Worm (Caenorhabditis elegans) whole organism, L1 larva: ENCODE results near the gene nspb-5.

Experiments
- C04F5.9 ChIP-seq: sonication (generic microtip); optimal IDR thresholded peaks from 2 replicates; lab custom pipeline; 2016; ENCODE audit warnings: missing genetic modification characterization, missing compliant biosample characterization
- C34B4.2 ChIP-seq: sonication (generic microtip); optimal IDR thresholded peaks from 2 replicates; lab custom pipeline; 2017; ENCODE audit warnings: mild to moderate bottlenecking, missing genetic modification characterization, missing compliant biosample characterization
- aha-1 ChIP-seq: fragments of 150-350 bp; optimal IDR thresholded peaks from 2 replicates; lab custom pipeline; 2014; ENCODE audit warnings: missing biosample characterization, missing genetic modification characterization
- alr-1 ChIP-seq: fragments of 200-800 bp; sonication (Bioruptor generic); optimal IDR thresholded peaks from 2 replicates; lab custom pipeline; 2018; ENCODE audit warnings: borderline replicate concordance, mild to moderate bottlenecking, missing genetic modification characterization, missing compliant biosample characterization
- aly-2 ChIP-seq: fragments of 150-350 bp; optimal IDR thresholded peaks from 2 replicates; lab custom pipeline; 2014; ENCODE audit warnings: missing biosample characterization, missing genetic modification characterization
- ceh-63 ChIP-seq: fragments of 200-800 bp; sonication (Bioruptor generic); optimal IDR thresholded peaks from 2 replicates; lab custom pipeline; 2018; ENCODE audit warnings: mild to moderate bottlenecking, missing genetic modification characterization, missing compliant biosample characterization
- dsc-1 ChIP-seq: sonication (generic microtip); optimal IDR thresholded peaks from 2 replicates; lab custom pipeline; 2016; ENCODE audit warnings: mild to moderate bottlenecking, missing genetic modification characterization, missing compliant biosample characterization
- efl-1 ChIP-seq, 4 experiments: fragments of 150-350 bp; optimal IDR thresholded peaks in 3 of 4; peaks in 1 of 4; 1 replicate in 1 of 4; 2 replicates in 3 of 4; lab custom pipeline; 2014; ENCODE audit warnings: missing biosample characterization in 2 of 4, missing genetic modification characterization in 2 of 4, missing genetic modification reagents in 2 of 4
- egl-27 ChIP-seq, 2 experiments: fragments of 150-350 bp in 1 of 2; sonication (generic microtip); optimal IDR thresholded peaks; 3 replicates each; lab custom pipeline; 2017 to 2018; ENCODE audit warnings: missing biosample characterization in 2 of 2, missing genetic modification characterization in 2 of 2, missing genetic modification reagents in 2 of 2
- elt-2 ChIP-seq: sonication (generic microtip); optimal IDR thresholded peaks from 2 replicates; lab custom pipeline; 2016; ENCODE audit warnings: missing genetic modification characterization, mild to moderate bottlenecking, inconsistent platforms, missing compliant biosample characterization, missing genetic modification reagents
- fkh-10 ChIP-seq: sonication (generic microtip); optimal IDR thresholded peaks from 2 replicates; lab custom pipeline; 2017; ENCODE audit warnings: missing biosample characterization, missing genetic modification reagents, missing genetic modification characterization
- fkh-8 ChIP-seq: sonication (generic microtip); optimal IDR thresholded peaks from 2 replicates; lab custom pipeline; 2016; ENCODE audit warnings: mild to moderate bottlenecking, missing genetic modification characterization, missing compliant biosample characterization
- hlh-17 ChIP-seq: fragments of 200-800 bp; sonication (Bioruptor generic); optimal IDR thresholded peaks from 2 replicates; lab custom pipeline; 2018; ENCODE audit warnings: missing genetic modification characterization, mild to moderate bottlenecking, missing compliant biosample characterization, moderate library complexity, borderline replicate concordance
- hlh-4 ChIP-seq: sonication (generic microtip); optimal IDR thresholded peaks from 2 replicates; lab custom pipeline; 2016; ENCODE audit warnings: mild to moderate bottlenecking, missing genetic modification characterization, missing compliant biosample characterization
- hpl-2 ChIP-seq: fragments of 150-350 bp; optimal IDR thresholded peaks from 2 replicates; lab custom pipeline; 2014; ENCODE audit warnings: missing biosample characterization, missing genetic modification reagents, missing genetic modification characterization
- irx-1 ChIP-seq: sonication (generic microtip); optimal IDR thresholded peaks from 2 replicates; lab custom pipeline; 2016; ENCODE audit warnings: missing genetic modification characterization, missing compliant biosample characterization
- lin-13 ChIP-seq: fragments of 150-350 bp; optimal IDR thresholded peaks from 2 replicates; lab custom pipeline; 2014; ENCODE audit warnings: missing biosample characterization, missing genetic modification reagents, missing genetic modification characterization
- lin-14 ChIP-seq: fragments of 200-800 bp; sonication (Bioruptor generic); optimal IDR thresholded peaks from 2 replicates; lab custom pipeline; 2018; ENCODE audit warnings: mild to moderate bottlenecking, missing genetic modification characterization, moderate library complexity, missing compliant biosample characterization
- lin-35 ChIP-seq, 2 experiments: fragments of 150-350 bp; optimal IDR thresholded peaks; 2 replicates each; lab custom pipeline; 2014; ENCODE audit warnings: missing biosample characterization in 2 of 2, missing genetic modification characterization in 2 of 2, missing genetic modification reagents in 2 of 2
- lin-39 ChIP-seq: fragments of 150-350 bp; optimal IDR thresholded peaks from 2 replicates; lab custom pipeline; 2014; ENCODE audit warnings: missing biosample characterization, missing genetic modification reagents, missing genetic modification characterization
- lsy-2 ChIP-seq, 2 experiments: fragments of 150-350 bp; optimal IDR thresholded peaks; 2 replicates each; lab custom pipeline; 2014; ENCODE audit warnings: missing biosample characterization in 2 of 2, missing genetic modification characterization in 2 of 2
- mdl-1 ChIP-seq, 2 experiments: fragments of 150-350 bp; optimal IDR thresholded peaks; 2 replicates each; lab custom pipeline; 2014 to 2017; ENCODE audit warnings: missing biosample characterization in 2 of 2, missing genetic modification characterization in 2 of 2, inconsistent platforms in 1 of 2
- nhr-12 ChIP-seq: sonication (generic microtip); optimal IDR thresholded peaks from 2 replicates; lab custom pipeline; 2017; ENCODE audit warnings: missing biosample characterization, missing genetic modification characterization
- nhr-20 ChIP-seq: sonication (generic microtip); optimal IDR thresholded peaks from 2 replicates; lab custom pipeline; 2016; ENCODE audit warnings: mild to moderate bottlenecking, missing genetic modification characterization, missing compliant biosample characterization
- nhr-237 ChIP-seq: fragments of 150-350 bp; optimal IDR thresholded peaks from 2 replicates; lab custom pipeline; 2014; ENCODE audit warnings: missing biosample characterization, missing genetic modification characterization
- nhr-28 ChIP-seq: fragments of 150-350 bp; optimal IDR thresholded peaks from 2 replicates; lab custom pipeline; 2014; ENCODE audit warnings: missing biosample characterization, missing genetic modification characterization
- nhr-71 ChIP-seq: sonication (generic microtip); optimal IDR thresholded peaks from 2 replicates; lab custom pipeline; 2016; ENCODE audit warnings: mild to moderate bottlenecking, missing genetic modification characterization, moderate library complexity, missing compliant biosample characterization
- nhr-84 ChIP-seq: sonication (generic microtip); optimal IDR thresholded peaks from 2 replicates; lab custom pipeline; 2017; ENCODE audit warnings: missing biosample characterization, missing genetic modification characterization
- pag-3 ChIP-seq: sonication (generic microtip); optimal IDR thresholded peaks from 2 replicates; lab custom pipeline; 2017; ENCODE audit warnings: missing genetic modification characterization, mild to moderate bottlenecking, missing compliant biosample characterization, antibody characterized with exemption, borderline replicate concordance; ENCODE audit not compliant: insufficient read depth
- skn-1 ChIP-seq: fragments of 150-350 bp; optimal IDR thresholded peaks from 2 replicates; lab custom pipeline; 2014; ENCODE audit warnings: missing biosample characterization, missing genetic modification characterization
- snu-23 ChIP-seq: sonication (generic microtip); optimal IDR thresholded peaks from 2 replicates; lab custom pipeline; 2016; ENCODE audit warnings: missing genetic modification characterization, missing compliant biosample characterization
- sptf-1 ChIP-seq: fragments of 150-350 bp; optimal IDR thresholded peaks from 2 replicates; lab custom pipeline; 2014; ENCODE audit warnings: missing biosample characterization, missing genetic modification characterization
- sup-37 ChIP-seq: fragments of 200-800 bp; sonication (Bioruptor generic); optimal IDR thresholded peaks from 2 replicates; lab custom pipeline; 2018; ENCODE audit warnings: mild to moderate bottlenecking, missing genetic modification characterization, missing compliant biosample characterization
- tbx-2 ChIP-seq: sonication (generic microtip); optimal IDR thresholded peaks from 2 replicates; lab custom pipeline; 2016; ENCODE audit warnings: missing genetic modification characterization, missing compliant biosample characterization
- unc-30 ChIP-seq: sonication (generic microtip); optimal IDR thresholded peaks from 2 replicates; lab custom pipeline; 2017; ENCODE audit warnings: missing biosample characterization, missing genetic modification characterization
- unc-86 ChIP-seq: sonication (generic microtip); optimal IDR thresholded peaks from 2 replicates; lab custom pipeline; 2016; ENCODE audit warnings: missing genetic modification characterization, missing compliant biosample characterization
- vab-15 ChIP-seq: sonication (generic microtip); optimal IDR thresholded peaks from 2 replicates; lab custom pipeline; 2017; ENCODE audit warnings: missing genotype, mild to moderate bottlenecking, missing genetic modification characterization, missing compliant biosample characterization
- xbp-1 ChIP-seq: sonication (generic microtip); optimal IDR thresholded peaks from 2 replicates; lab custom pipeline; 2016; ENCODE audit warnings: missing genetic modification characterization, missing compliant biosample characterization
- zip-4 ChIP-seq: fragments of 200-800 bp; sonication (Bioruptor generic); optimal IDR thresholded peaks from 2 replicates; lab custom pipeline; 2018; ENCODE audit warnings: mild to moderate bottlenecking, missing genetic modification characterization, moderate library complexity, missing compliant biosample characterization
- ztf-11 ChIP-seq, 2 experiments: sonication (generic microtip); optimal IDR thresholded peaks; 2 replicates each; lab custom pipeline; 2016 to 2017; ENCODE audit warnings: missing genetic modification characterization in 2 of 2, missing biosample characterization in 1 of 2, missing compliant biosample characterization in 1 of 2

The nspb-5 gene

ce11 chrIV:6585397-6585921 is 13.4 kb upstream of the nspb-5 start, which contains the start of the genes F38A5.2 and dnj-11 (continued):
- peak; percentile 86 for TF ChIP-seq xbp-1 (tag; lab: Kevin White, UChicago)
- TF ChIP-seq hlh-17 = no peak
- TF ChIP-seq mdl-1 (tag; optimal IDR thresholded peaks at IDR 0.05; lab: Kevin White, UChicago) = peak in 1 of 2 experiments; percentile 76
- peak; percentile 75 for TF ChIP-seq irx-1 (tag; lab: Kevin White, UChicago)
- no peak for TF ChIP-seq nhr-12
- TF ChIP-seq nhr-71 (tag; lab: Kevin White, UChicago) = peak; percentile 90
- peak; percentile 13 for TF ChIP-seq aha-1
- peak; percentile 89 for TF ChIP-seq lin-14 (GFP tag; lab: Kevin White, UChicago)
- peak; percentile 86 to 91 for TF ChIP-seq lin-35 (GFP tag; optimal IDR thresholded peaks at IDR 0.05; lab: Kevin White, UChicago)
- peak; percentile 85 for TF ChIP-seq aly-2
- peak; percentile 65 for TF ChIP-seq fkh-10
- peak; percentile 7 for TF ChIP-seq sup-37 (GFP tag; lab: Kevin White, UChicago)
- peak; percentile 91 for TF ChIP-seq snu-23 (GFP tag; lab: Kevin White, UChicago)
- no peak for TF ChIP-seq hlh-4
- no peak for TF ChIP-seq nhr-28 (tag; lab: Kevin White, UChicago)
- peak; percentile 90 for TF ChIP-seq skn-1 (tag; lab: Kevin White, UChicago)
- TF ChIP-seq lin-13 (GFP tag; lab: Kevin White, UChicago) = peak; percentile 70
- TF ChIP-seq C04F5.9 = peak; percentile 28
- peak; percentile 58 for TF ChIP-seq zip-4 (GFP tag; lab: Kevin White, UChicago)
- peak; percentile 19 for TF ChIP-seq nhr-84
- TF ChIP-seq C34B4.2 (tag; lab: Kevin White, UChicago) = no peak
- TF ChIP-seq hpl-2 (GFP tag; lab: Kevin White, UChicago) = peak; percentile 62
- no peak for TF ChIP-seq egl-27 (tag; optimal IDR thresholded peaks at IDR 0.05; lab: Kevin White, UChicago)
- peak; percentile 86 for TF ChIP-seq tbx-2 (tag; lab: Kevin White, UChicago)
- peak in 1 of 2 experiments; percentile 48 for TF ChIP-seq ztf-11 (tag; optimal IDR thresholded peaks at IDR 0.05; lab: Kevin White, UChicago)
- peak; percentile 88 to 90 for TF ChIP-seq efl-1 (optimal IDR thresholded peaks at IDR 0.05; lab: Kevin White, UChicago)
- TF ChIP-seq efl-1 (GFP tag; optimal IDR thresholded peaks at IDR 0.05 in 1 of 2; lab: Kevin White, UChicago) = peak; percentile 83 to 98
- TF ChIP-seq pag-3 (tag; lab: Kevin White, UChicago) = peak; percentile 26
- peak; percentile 52 for TF ChIP-seq nhr-237
- TF ChIP-seq alr-1 = no peak
- peak; percentile 87 to 93 for TF ChIP-seq lsy-2 (tag; optimal IDR thresholded peaks at IDR 0.05; lab: Kevin White, UChicago)
- TF ChIP-seq, all 84 proteins: peak for 57

- TF ChIP-seq hlh-4 (no peak), sptf-1 (tag; lab: Kevin White, UChicago) (no peak), dsc-1 (no peak), nhr-20 (no peak), unc-86 (tag; lab: Kevin White, UChicago) (no peak), snu-23 (GFP tag; lab: Kevin White, UChicago) (no peak), skn-1 (tag; lab: Kevin White, UChicago) (no peak), vab-15 (tag; lab: Kevin White, UChicago) (no peak), nhr-84 (no peak), nhr-28 (tag; lab: Kevin White, UChicago) (no peak), lin-39 (tag; lab: Kevin White, UChicago) (no peak), unc-30 (tag; lab: Kevin White, UChicago) (no peak), hpl-2 (GFP tag; lab: Kevin White, UChicago) (no peak), ztf-11 (tag; optimal IDR thresholded peaks at IDR 0.05; lab: Kevin White, UChicago) (no peak), tbx-2 (tag; lab: Kevin White, UChicago) (no peak), C04F5.9 (no peak), egl-27 (tag; optimal IDR thresholded peaks at IDR 0.05; lab: Kevin White, UChicago) (no peak), elt-2 (tag; lab: Kevin White, UChicago) (no peak), fkh-8 (tag; lab: Kevin White, UChicago) (no peak), ceh-63 (no peak)
Observed at ce11 chrIV:6588080-6588613, 10.7 kb upstream of the nspb-5 start.
